Worm (Caenorhabditis elegans) whole organism, L1 larva: ENCODE results near the gene M195.2.
A peak's percentile ranks its signal among the peaks of the same experiment; 100 is the strongest.

ENCODE experiments used
- aha-1 ChIP-seq: fragments of 150-350 bp; optimal IDR thresholded peaks from 2 replicates; lab custom pipeline; 2014; ENCODE audit warnings: missing biosample characterization, missing genetic modification characterization
- ama-1 ChIP-seq: fragments of 150-350 bp; optimal IDR thresholded peaks from 2 replicates; lab custom pipeline; 2014
- blmp-1 ChIP-seq: fragments of 150-350 bp; optimal IDR thresholded peaks from 2 replicates; lab custom pipeline; 2014; ENCODE audit warnings: missing biosample characterization, missing genetic modification characterization
- ceh-82 ChIP-seq, 3 experiments: fragments of 150-350 bp in 1 of 3; sonication (generic microtip) in 2 of 3; optimal IDR thresholded peaks; 2 replicates each; lab custom pipeline; 2014 to 2017; ENCODE audit warnings: missing biosample characterization in 3 of 3, missing genetic modification characterization in 3 of 3
- dpl-1 ChIP-seq, 3 experiments: fragments of 150-350 bp in 2 of 3; sonication (generic microtip) in 1 of 3; optimal IDR thresholded peaks; 2 replicates each; lab custom pipeline; 2014 to 2017; ENCODE audit warnings: missing biosample characterization in 3 of 3, missing genetic modification characterization in 3 of 3, missing genetic modification reagents in 3 of 3
- efl-3 ChIP-seq: fragments of 200-800 bp; sonication (Bioruptor generic); optimal IDR thresholded peaks from 2 replicates; lab custom pipeline; 2018; ENCODE audit warnings: mild to moderate bottlenecking, missing genetic modification characterization, missing compliant biosample characterization
- elt-2 ChIP-seq: sonication (generic microtip); optimal IDR thresholded peaks from 2 replicates; lab custom pipeline; 2016; ENCODE audit warnings: missing genetic modification characterization, mild to moderate bottlenecking, inconsistent platforms, missing compliant biosample characterization, missing genetic modification reagents
- fkh-10 ChIP-seq: sonication (generic microtip); optimal IDR thresholded peaks from 2 replicates; lab custom pipeline; 2017; ENCODE audit warnings: missing biosample characterization, missing genetic modification reagents, missing genetic modification characterization
- grh-1 ChIP-seq: fragments of 200-800 bp; sonication (Bioruptor generic); IDR thresholded peaks from 2 replicates; pipeline ENCODE4 v1.3.6; 2022; ENCODE audit warnings: missing genetic modification reagents, missing genetic modification characterization, missing compliant biosample characterization
- jun-1 ChIP-seq: fragments of 150-350 bp; optimal IDR thresholded peaks from 2 replicates; lab custom pipeline; 2014; ENCODE audit warnings: missing biosample characterization, missing genetic modification reagents, missing genetic modification characterization
- lin-14 ChIP-seq: fragments of 200-800 bp; sonication (Bioruptor generic); optimal IDR thresholded peaks from 2 replicates; lab custom pipeline; 2018; ENCODE audit warnings: mild to moderate bottlenecking, missing genetic modification characterization, moderate library complexity, missing compliant biosample characterization
- lin-35 ChIP-seq, 2 experiments: fragments of 150-350 bp; optimal IDR thresholded peaks; 2 replicates each; lab custom pipeline; 2014; ENCODE audit warnings: missing biosample characterization in 2 of 2, missing genetic modification characterization in 2 of 2, missing genetic modification reagents in 2 of 2
- lin-39 ChIP-seq: fragments of 150-350 bp; optimal IDR thresholded peaks from 2 replicates; lab custom pipeline; 2014; ENCODE audit warnings: missing biosample characterization, missing genetic modification reagents, missing genetic modification characterization
- mep-1 ChIP-seq: fragments of 150-350 bp; optimal IDR thresholded peaks from 2 replicates; lab custom pipeline; 2014; ENCODE audit warnings: missing biosample characterization, missing genetic modification characterization
- nhr-11 ChIP-seq: fragments of 150-350 bp; optimal IDR thresholded peaks from 2 replicates; lab custom pipeline; 2014; ENCODE audit warnings: missing biosample characterization, missing genetic modification characterization
- nhr-12 ChIP-seq: sonication (generic microtip); optimal IDR thresholded peaks from 2 replicates; lab custom pipeline; 2017; ENCODE audit warnings: missing biosample characterization, missing genetic modification characterization
- nhr-28 ChIP-seq: fragments of 150-350 bp; optimal IDR thresholded peaks from 2 replicates; lab custom pipeline; 2014; ENCODE audit warnings: missing biosample characterization, missing genetic modification characterization
- nhr-76 ChIP-seq: sonication (generic microtip); optimal IDR thresholded peaks from 2 replicates; lab custom pipeline; 2017; ENCODE audit warnings: missing biosample characterization, missing genetic modification characterization
- nhr-85 ChIP-seq: sonication (generic microtip); peaks from one replicate; lab custom pipeline; 2016; ENCODE audit warnings: missing genetic modification characterization, inconsistent platforms, missing compliant biosample characterization
- nhr-90 ChIP-seq: sonication (generic microtip); optimal IDR thresholded peaks from 2 replicates; lab custom pipeline; 2016; ENCODE audit warnings: mild to moderate bottlenecking, missing genetic modification characterization, missing compliant biosample characterization; ENCODE audit not compliant: poor library complexity
- snu-23 ChIP-seq: sonication (generic microtip); optimal IDR thresholded peaks from 2 replicates; lab custom pipeline; 2016; ENCODE audit warnings: missing genetic modification characterization, missing compliant biosample characterization
- sox-4 ChIP-seq: sonication (generic microtip); optimal IDR thresholded peaks from 2 replicates; lab custom pipeline; 2016; ENCODE audit warnings: missing genetic modification characterization, missing compliant biosample characterization
- sup-37 ChIP-seq: fragments of 200-800 bp; sonication (Bioruptor generic); optimal IDR thresholded peaks from 2 replicates; lab custom pipeline; 2018; ENCODE audit warnings: mild to moderate bottlenecking, missing genetic modification characterization, missing compliant biosample characterization
- unc-30 ChIP-seq: sonication (generic microtip); optimal IDR thresholded peaks from 2 replicates; lab custom pipeline; 2017; ENCODE audit warnings: missing biosample characterization, missing genetic modification characterization
- zag-1 ChIP-seq: fragments of 150-350 bp; optimal IDR thresholded peaks from 2 replicates; lab custom pipeline; 2014; ENCODE audit warnings: missing biosample characterization, missing genetic modification characterization
- ztf-11 ChIP-seq, 2 experiments: sonication (generic microtip); optimal IDR thresholded peaks; 2 replicates each; lab custom pipeline; 2016 to 2017; ENCODE audit warnings: missing genetic modification characterization in 2 of 2, missing biosample characterization in 1 of 2, missing compliant biosample characterization in 1 of 2

The M195.2 gene

ce11 chrII:8407491-8407890 lies 46.9 kb downstream of the M195.2 start, which contains the start of gene sra-13:
Gene sra-13, plus strand, starts transcription at chrII:8407685.
- TF ChIP-seq mep-1 (tag; lab: Kevin White, UChicago) (no peak), ama-1 (lab: Kevin White, UChicago) (no peak), nhr-28 (tag; lab: Kevin White, UChicago) (no peak), sox-4 (no peak), nhr-76 (no peak), aha-1 (tag; lab: Kevin White, UChicago) (no peak), snu-23 (no peak), nhr-12 (tag; lab: Kevin White, UChicago) (no peak), lin-35 (GFP tag; optimal IDR thresholded peaks at IDR 0.05; lab: Kevin White, UChicago) (no peak), ceh-82 (tag; optimal IDR thresholded peaks at IDR 0.05; lab: Kevin White, UChicago) (no peak), grh-1 (GFP tag; lab: Robert Waterston, UW) (no peak)

- TF ChIP-seq nhr-28 (tag; lab: Kevin White, UChicago) (no peak), lin-14 (peak; percentile 45), lin-39 (tag; lab: Kevin White, UChicago) (peak; percentile 60), nhr-85 (tag; lab: Kevin White, UChicago) (peak; percentile 82), jun-1 (tag; lab: Kevin White, UChicago) (no peak), blmp-1 (tag; lab: Kevin White, UChicago) (peak; percentile 17), ztf-11 (tag; optimal IDR thresholded peaks at IDR 0.05; lab: Kevin White, UChicago) (peak in 1 of 2 experiments; percentile 28), efl-3 (GFP tag; lab: Kevin White, UChicago) (peak; percentile 50)
Observed at ce11 chrII:8409538-8409937, 49.0 kb downstream of the M195.2 start.

- TF ChIP-seq unc-30 (tag; lab: Kevin White, UChicago), result no peak
- peak; percentile 92 for TF ChIP-seq blmp-1 (tag; lab: Kevin White, UChicago)
- no peak for TF ChIP-seq aha-1 (tag; lab: Kevin White, UChicago)
- TF ChIP-seq nhr-90 (tag; lab: Kevin White, UChicago), result no peak
- TF ChIP-seq nhr-11 (tag; lab: Kevin White, UChicago), result no peak
- TF ChIP-seq sup-37 (GFP tag; lab: Kevin White, UChicago), result no peak
Observed at ce11 chrII:8411002-8411401, 50.4 kb downstream of the M195.2 start.

ce11 chrII:8412061-8412721 lies 51.6 kb downstream of the M195.2 start, which contains the start of gene efl-3:
Gene efl-3, plus strand, starts transcription at chrII:8412671.
- TF ChIP-seq nhr-85 (tag; lab: Kevin White, UChicago), result peak; percentile 70
- TF ChIP-seq ztf-11 (tag; optimal IDR thresholded peaks at IDR 0.05; lab: Kevin White, UChicago), result no peak
- peak; percentile 14 for TF ChIP-seq blmp-1 (tag; lab: Kevin White, UChicago)
- peak; percentile 50 for TF ChIP-seq lin-14
- no peak for TF ChIP-seq fkh-10 (GFP tag; lab: Kevin White, UChicago)
- peak in 1 of 2 experiments; percentile 6 for TF ChIP-seq lin-35 (GFP tag; optimal IDR thresholded peaks at IDR 0.05; lab: Kevin White, UChicago)
- TF ChIP-seq zag-1, result no peak
- TF ChIP-seq dpl-1 (GFP tag; optimal IDR thresholded peaks at IDR 0.05; lab: Kevin White, UChicago), result no peak
- peak; percentile 33 for TF ChIP-seq elt-2 (tag; lab: Kevin White, UChicago)
